Worm (Caenorhabditis elegans) whole organism, young adult: ENCODE results near the gene fbxb-43.

Experiments
- B0035.1 ChIP-seq: sonication (generic microtip); optimal IDR thresholded peaks from 2 replicates; lab custom pipeline; 2016; ENCODE audit warnings: missing genetic modification characterization, mild to moderate bottlenecking, missing compliant biosample characterization, missing genotype, missing genetic modification reagents
- B0336.3 ChIP-seq: fragments of 200-800 bp; sonication (Bioruptor generic); IDR thresholded peaks from 2 replicates; pipeline ENCODE4 v1.3.6; 2022; ENCODE audit warnings: missing genetic modification characterization, missing compliant biosample characterization
- F22D6.2 ChIP-seq: sonication (generic microtip); optimal IDR thresholded peaks from 2 replicates; lab custom pipeline; 2016; ENCODE audit warnings: mild to moderate bottlenecking, missing genetic modification characterization, missing compliant biosample characterization
- F37B4.10 ChIP-seq: fragments of 200-800 bp; sonication (Bioruptor generic); IDR thresholded peaks from 2 replicates; pipeline ENCODE4 v1.3.6; 2022; ENCODE audit warnings: missing genetic modification characterization, missing compliant biosample characterization
- F39B2.1 ChIP-seq: fragments of 200-800 bp; sonication (Bioruptor generic); IDR thresholded peaks from 2 replicates; pipeline ENCODE4 v1.3.6; 2022; ENCODE audit warnings: missing genetic modification reagents, missing genetic modification characterization, missing compliant biosample characterization
- F49E8.2 ChIP-seq: sonication (generic microtip); optimal IDR thresholded peaks from 3 replicates; lab custom pipeline; 2017; ENCODE audit warnings: missing genetic modification characterization, mild to moderate bottlenecking, missing compliant biosample characterization, antibody characterized with exemption, moderate library complexity; ENCODE audit not compliant: insufficient read depth
- T07F8.4 ChIP-seq: sonication (generic microtip); optimal IDR thresholded peaks from 2 replicates; lab custom pipeline; 2016; ENCODE audit warnings: mild to moderate bottlenecking, missing genetic modification characterization, moderate library complexity, missing compliant biosample characterization
- Y56A3A.18 ChIP-seq: fragments of 200-800 bp; sonication (Bioruptor generic); IDR thresholded peaks from 2 replicates; pipeline ENCODE4 v1.3.6; 2022; ENCODE audit warnings: missing genetic modification reagents, missing genetic modification characterization, missing compliant biosample characterization
- Y79H2A.3 ChIP-seq: fragments of 200-800 bp; sonication (Bioruptor generic); conservative IDR thresholded peaks from 2 replicates; pipeline ENCODE4 v1.3.6; 2022; ENCODE audit warnings: missing genetic modification reagents, missing genetic modification characterization, missing compliant biosample characterization
- Y95B8A.8 ChIP-seq: fragments of 200-800 bp; sonication (Bioruptor generic); IDR thresholded peaks from 2 replicates; pipeline ENCODE4 v1.3.6; 2022; ENCODE audit warnings: missing genetic modification reagents, missing genetic modification characterization, missing compliant biosample characterization
- ZK185.1 ChIP-seq: sonication (generic microtip); optimal IDR thresholded peaks from 2 replicates; lab custom pipeline; 2016; ENCODE audit warnings: mild to moderate bottlenecking, missing genetic modification characterization, missing compliant biosample characterization; ENCODE audit not compliant: poor library complexity, severe bottlenecking
- aptf-2 ChIP-seq: fragments of 200-800 bp; sonication (Bioruptor generic); conservative IDR thresholded peaks from 2 replicates; pipeline ENCODE4 v1.3.6; 2022; ENCODE audit warnings: missing genetic modification reagents, missing genetic modification characterization, missing compliant biosample characterization
- aptf-3 ChIP-seq: fragments of 200-800 bp; sonication (Bioruptor generic); IDR thresholded peaks from 2 replicates; pipeline ENCODE4 v1.3.6; 2022; ENCODE audit warnings: missing genetic modification characterization, missing compliant biosample characterization
- attf-5 ChIP-seq: fragments of 200-800 bp; sonication (Bioruptor generic); optimal IDR thresholded peaks from 2 replicates; lab custom pipeline; 2018; ENCODE audit warnings: mild to moderate bottlenecking, missing genetic modification characterization, missing compliant biosample characterization
- bed-2 ChIP-seq: fragments of 200-800 bp; sonication (Bioruptor generic); IDR thresholded peaks from 2 replicates; pipeline ENCODE4 v1.3.6; 2022; ENCODE audit warnings: missing genetic modification reagents, missing genetic modification characterization, missing compliant biosample characterization
- ceh-27 ChIP-seq: fragments of 200-800 bp; sonication (Bioruptor generic); optimal IDR thresholded peaks from 2 replicates; lab custom pipeline; 2018; ENCODE audit warnings: mild to moderate bottlenecking, missing genetic modification characterization, moderate library complexity, missing compliant biosample characterization
- dpff-1 ChIP-seq: sonication (generic microtip); optimal IDR thresholded peaks from 2 replicates; lab custom pipeline; 2017; ENCODE audit warnings: mild to moderate bottlenecking, missing genetic modification characterization, missing compliant biosample characterization
- egl-18 ChIP-seq: fragments of 200-800 bp; sonication (Bioruptor generic); IDR thresholded peaks from 2 replicates; pipeline ENCODE4 v1.3.6; 2022; ENCODE audit warnings: missing genetic modification reagents, missing genetic modification characterization, missing compliant biosample characterization
- egl-44 ChIP-seq: fragments of 200-800 bp; sonication (Bioruptor generic); IDR thresholded peaks from 2 replicates; pipeline ENCODE4 v1.3.6; 2022; ENCODE audit warnings: missing genetic modification reagents, missing genetic modification characterization, missing compliant biosample characterization
- ets-4 ChIP-seq: fragments of 200-800 bp; sonication (Bioruptor generic); optimal IDR thresholded peaks from 2 replicates; lab custom pipeline; 2018; ENCODE audit warnings: mild to moderate bottlenecking, missing genetic modification characterization, missing compliant biosample characterization
- fkh-3 ChIP-seq: sonication (generic microtip); optimal IDR thresholded peaks from 2 replicates; lab custom pipeline; 2016; ENCODE audit warnings: mild to moderate bottlenecking, missing genetic modification characterization, missing compliant biosample characterization
- gei-17 ChIP-seq: fragments of 200-800 bp; sonication (Bioruptor generic); optimal IDR thresholded peaks from 2 replicates; lab custom pipeline; 2018; ENCODE audit warnings: mild to moderate bottlenecking, missing genetic modification characterization, missing compliant biosample characterization
- hlh-12 ChIP-seq: sonication (generic microtip); optimal IDR thresholded peaks from 2 replicates; lab custom pipeline; 2016; ENCODE audit warnings: missing genetic modification characterization, missing compliant biosample characterization
- hlh-26 ChIP-seq: fragments of 200-800 bp; sonication (Bioruptor generic); conservative IDR thresholded peaks from 2 replicates; pipeline ENCODE4 v1.3.6; 2022; ENCODE audit warnings: missing genetic modification reagents, missing genetic modification characterization, missing compliant biosample characterization
- hsf-1 ChIP-seq: fragments of 200-800 bp; sonication (Bioruptor generic); IDR thresholded peaks from 2 replicates; pipeline ENCODE4 v1.3.6; 2022; ENCODE audit warnings: missing genetic modification reagents, missing genetic modification characterization, missing compliant biosample characterization
- lag-1 ChIP-seq: fragments of 200-800 bp; sonication (Bioruptor generic); IDR thresholded peaks from 2 replicates; pipeline ENCODE4 v1.3.6; 2022; ENCODE audit warnings: missing genetic modification reagents, missing genetic modification characterization, missing compliant biosample characterization
- madf-8 ChIP-seq: fragments of 200-800 bp; sonication (Bioruptor generic); conservative IDR thresholded peaks from 2 replicates; pipeline ENCODE4 v1.3.6; 2022; ENCODE audit warnings: missing genetic modification reagents, missing genetic modification characterization, missing compliant biosample characterization
- mes-4 ChIP-seq: sonication (generic microtip); optimal IDR thresholded peaks from 2 replicates; lab custom pipeline; 2016; ENCODE audit warnings: missing genotype, missing genetic modification characterization, missing compliant biosample characterization
- mxl-1 ChIP-seq: sonication (generic microtip); optimal IDR thresholded peaks from 2 replicates; lab custom pipeline; 2016; ENCODE audit warnings: missing genetic modification characterization, missing compliant biosample characterization
- nfya-2 ChIP-seq: fragments of 200-800 bp; sonication (Bioruptor generic); IDR thresholded peaks from 2 replicates; pipeline ENCODE4 v1.3.6; 2022; ENCODE audit warnings: missing genetic modification reagents, missing genetic modification characterization, missing compliant biosample characterization
- nfyb-1 ChIP-seq: fragments of 200-800 bp; sonication (Bioruptor generic); IDR thresholded peaks from 2 replicates; pipeline ENCODE4 v1.3.6; 2022; ENCODE audit warnings: missing genetic modification reagents, missing genetic modification characterization, missing compliant biosample characterization
- nhr-179 ChIP-seq: sonication (generic microtip); optimal IDR thresholded peaks from 2 replicates; lab custom pipeline; 2016; ENCODE audit warnings: mild to moderate bottlenecking, missing genetic modification characterization, missing compliant biosample characterization
- nhr-27 ChIP-seq: fragments of 200-800 bp; sonication (Bioruptor generic); optimal IDR thresholded peaks from 2 replicates; lab custom pipeline; 2018; ENCODE audit warnings: mild to moderate bottlenecking, missing genetic modification characterization, moderate library complexity, missing compliant biosample characterization
- rcor-1 ChIP-seq: fragments of 200-800 bp; sonication (Bioruptor generic); IDR thresholded peaks from 2 replicates; pipeline ENCODE4 v1.3.6; 2022; ENCODE audit warnings: missing genetic modification reagents, missing genetic modification characterization, missing compliant biosample characterization
- repo-1 ChIP-seq: sonication (generic microtip); optimal IDR thresholded peaks from 2 replicates; lab custom pipeline; 2017; ENCODE audit warnings: mild to moderate bottlenecking, missing genetic modification characterization, missing compliant biosample characterization
- sea-2 ChIP-seq: fragments of 200-800 bp; sonication (Bioruptor generic); IDR thresholded peaks from 2 replicates; pipeline ENCODE4 v1.3.6; 2022; ENCODE audit warnings: missing genetic modification characterization, missing compliant biosample characterization
- snpc-4 ChIP-seq, 5 experiments: fragments of 150-350 bp in 1 of 5; sonication (generic microtip) in 4 of 5; optimal IDR thresholded peaks; 2 replicates each; lab custom pipeline; 2014 to 2018; ENCODE audit warnings: missing genetic modification characterization in 5 of 5, missing biosample characterization in 3 of 5, antibody characterized with exemption in 2 of 5, mild to moderate bottlenecking in 2 of 5, missing compliant biosample characterization in 2 of 5, missing genotype in 2 of 5, moderate library complexity in 2 of 5, missing genetic modification reagents in 1 of 5
- tlf-1 ChIP-seq: fragments of 200-800 bp; sonication (Bioruptor generic); optimal IDR thresholded peaks from 2 replicates; lab custom pipeline; 2018; ENCODE audit warnings: mild to moderate bottlenecking, missing genetic modification characterization, missing compliant biosample characterization
- zfh-2 ChIP-seq: fragments of 200-800 bp; sonication (Bioruptor generic); conservative IDR thresholded peaks from 2 replicates; pipeline ENCODE4 v1.3.6; 2022; ENCODE audit warnings: missing genetic modification reagents, missing genetic modification characterization, missing compliant biosample characterization
- zim-3 ChIP-seq: sonication (generic microtip); optimal IDR thresholded peaks from 2 replicates; lab custom pipeline; 2017; ENCODE audit warnings: mild to moderate bottlenecking, missing genetic modification characterization, moderate library complexity, missing compliant biosample characterization
- ztf-18 ChIP-seq: sonication (generic microtip); optimal IDR thresholded peaks from 2 replicates; lab custom pipeline; 2016; ENCODE audit warnings: missing genotype, mild to moderate bottlenecking, missing genetic modification characterization, missing compliant biosample characterization
- ztf-3 ChIP-seq: fragments of 200-800 bp; sonication (Bioruptor generic); optimal IDR thresholded peaks from 2 replicates; lab custom pipeline; 2018; ENCODE audit warnings: mild to moderate bottlenecking, missing genetic modification characterization, missing compliant biosample characterization

The fbxb-43 gene

DNA sequence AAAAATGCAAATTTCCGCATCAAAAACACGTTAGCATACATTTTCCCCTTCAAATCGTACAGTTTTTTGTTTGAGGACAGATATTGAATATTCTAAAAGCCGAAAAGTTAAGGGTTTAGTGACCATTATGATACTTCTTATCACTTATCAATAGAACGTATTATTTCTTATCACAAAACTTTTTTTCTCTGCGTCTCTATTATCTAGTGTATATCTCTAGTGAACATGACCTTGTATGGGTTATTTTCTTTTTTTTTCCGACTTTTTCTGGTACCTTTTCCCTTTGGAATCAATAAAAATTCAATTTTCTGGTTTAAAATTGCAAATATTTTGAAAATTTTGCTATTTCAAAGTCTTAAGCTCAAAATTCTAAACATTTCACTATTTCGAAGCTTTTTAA is 32.4 kb upstream of the fbxb-43 start (continued):
- TF ChIP-seq F37B4.10 (GFP tag; lab: Robert Waterston, UW), result no peak
- no peak for TF ChIP-seq snpc-4 (GFP tag; optimal IDR thresholded peaks at IDR 0.05; lab: Kevin White, UChicago)
- no peak for TF ChIP-seq snpc-4 (tag; optimal IDR thresholded peaks at IDR 0.05; lab: Kevin White, UChicago)
- TF ChIP-seq gei-17 (GFP tag; lab: Kevin White, UChicago), result no peak
- no peak for TF ChIP-seq bed-2 (GFP tag; lab: Robert Waterston, UW)
- no peak for TF ChIP-seq aptf-3 (GFP tag; lab: Robert Waterston, UW)
- no peak for TF ChIP-seq Y56A3A.18

ce11 chrII:1504266-1504665 is 31.8 kb upstream of the fbxb-43 start, which contains the start of gene fdgt-1:
Gene fdgt-1 (plus strand): TSS chrII:1504566.
- no peak for TF ChIP-seq ZK185.1 (tag; lab: Kevin White, UChicago)
- TF ChIP-seq F39B2.1, result no peak
- no peak for TF ChIP-seq zfh-2 (GFP tag; lab: Robert Waterston, UW)
- TF ChIP-seq tlf-1 (GFP tag; lab: Kevin White, UChicago), result no peak

ce11 chrII:1517354-1517753 is 18.7 kb upstream of the fbxb-43 start, which contains the start of gene math-45:
Gene math-45 (minus strand): TSS chrII:1517454.
- TF ChIP-seq nhr-27 (tag; lab: Kevin White, UChicago) (no peak), hsf-1 (GFP tag; lab: Robert Waterston, UW) (no peak)

DNA sequence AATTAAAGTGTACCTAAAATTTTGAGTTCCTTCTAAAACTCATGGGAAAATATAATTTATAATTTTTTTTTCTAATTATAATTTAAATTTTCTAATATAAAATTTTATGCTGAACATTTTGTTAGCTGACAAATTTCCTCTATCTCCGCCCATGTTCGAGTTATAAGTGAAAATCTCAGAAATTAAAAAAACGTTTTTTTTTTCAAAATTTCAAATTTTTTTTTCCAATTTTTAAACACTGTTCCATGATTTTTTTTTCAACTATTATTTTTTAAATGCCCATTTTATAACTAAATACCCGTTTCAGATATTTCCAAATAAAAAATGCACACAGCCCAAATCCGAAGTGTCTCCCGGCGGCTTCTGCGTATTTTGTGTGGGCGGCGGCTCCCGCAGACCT is 17.1 kb upstream of the fbxb-43 start, which contains the start of gene Y51H7BR.8:
Gene Y51H7BR.8, plus strand, starts transcription at position 301 of the 400 bp plus-strand sequence.
- no peak for TF ChIP-seq dpff-1
- TF ChIP-seq Y95B8A.8, result no peak
- no peak for TF ChIP-seq mxl-1
- TF ChIP-seq nfyb-1 (GFP tag; lab: Robert Waterston, UW), result no peak
- TF ChIP-seq F49E8.2 (tag; lab: Kevin White, UChicago), result no peak
- TF ChIP-seq F22D6.2 (tag; lab: Kevin White, UChicago), result no peak
- no peak for TF ChIP-seq hlh-26 (GFP tag; lab: Robert Waterston, UW)
- TF ChIP-seq ztf-3 (GFP tag; lab: Kevin White, UChicago), result no peak
- no peak for TF ChIP-seq fkh-3 (tag; lab: Kevin White, UChicago)
- TF ChIP-seq, all 124 proteins: peak for 0

DNA sequence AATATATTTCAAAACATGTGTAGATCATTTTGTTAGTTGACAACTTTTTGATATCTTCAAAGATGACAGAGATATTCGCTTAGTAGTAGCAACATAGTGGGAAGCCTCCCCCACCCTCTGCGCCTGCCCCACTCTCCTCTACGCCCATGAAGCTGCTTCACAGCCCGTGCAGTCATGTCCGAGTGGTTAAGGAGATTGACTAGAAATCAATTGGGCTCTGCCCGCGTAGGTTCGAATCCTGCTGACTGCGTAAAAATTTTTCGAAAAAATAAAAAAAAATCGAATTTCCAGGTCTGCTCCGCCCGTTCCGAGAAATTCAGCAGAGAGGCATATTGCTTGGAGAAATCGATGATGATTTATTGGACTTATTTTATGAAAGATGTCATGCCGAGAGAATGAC is 16.2 kb upstream of the fbxb-43 start:
- no peak for TF ChIP-seq Y79H2A.3 (GFP tag; lab: Robert Waterston, UW)
- no peak for TF ChIP-seq B0336.3 (GFP tag; lab: Robert Waterston, UW)
- TF ChIP-seq mes-4 (tag; lab: Kevin White, UChicago), result no peak
- no peak for TF ChIP-seq repo-1 (tag; lab: Kevin White, UChicago)
- TF ChIP-seq aptf-2 (GFP tag; lab: Robert Waterston, UW), result no peak
- no peak for TF ChIP-seq T07F8.4
- TF ChIP-seq madf-8 (GFP tag; lab: Robert Waterston, UW), result no peak
- no peak for TF ChIP-seq rcor-1 (GFP tag; lab: Robert Waterston, UW)
- TF ChIP-seq nfya-2, result no peak
- TF ChIP-seq nhr-179 (tag; lab: Kevin White, UChicago), result no peak
- peak; percentile 18 for TF ChIP-seq mxl-1
- TF ChIP-seq nfyb-1 (GFP tag; lab: Robert Waterston, UW), result no peak
- TF ChIP-seq egl-44 (GFP tag; lab: Robert Waterston, UW), result no peak
- TF ChIP-seq sea-2 (GFP tag; lab: Robert Waterston, UW), result no peak
- TF ChIP-seq attf-5 (GFP tag; lab: Kevin White, UChicago), result no peak
- no peak for TF ChIP-seq hsf-1 (GFP tag; lab: Robert Waterston, UW)
- no peak for TF ChIP-seq ets-4 (GFP tag; lab: Kevin White, UChicago)
- TF ChIP-seq hlh-12 (tag; lab: Kevin White, UChicago), result no peak
- no peak for TF ChIP-seq B0035.1 (tag; lab: Kevin White, UChicago)
- TF ChIP-seq gei-17 (GFP tag; lab: Kevin White, UChicago), result no peak
- no peak for TF ChIP-seq zim-3 (tag; lab: Kevin White, UChicago)
- TF ChIP-seq lag-1, result no peak
- peak; percentile 41 for TF ChIP-seq ztf-18
- TF ChIP-seq Y95B8A.8, result no peak
- TF ChIP-seq ceh-27, result peak; percentile 26
- no peak for TF ChIP-seq dpff-1
- no peak for TF ChIP-seq egl-18 (GFP tag; lab: Robert Waterston, UW)
